Fruit fly (Drosophila melanogaster): Measurements from ENCODE around the gene eIF5B.

The eIF5B gene

dm6 chr3L:3409626-3410301 is 51.0 kb downstream of the eIF5B start (continued):
- TF ChIP-seq amos (GFP tag; IDR thresholded peaks at IDR 0.05; ENCODE audit: partially characterized antibody) = 0 out of 2 replicates have a peak, but pooled peaks have one; percentile 22
- peak; percentile 3 for TF ChIP-seq Med (GFP tag)
- TF ChIP-seq odd (GFP tag; optimal IDR thresholded peaks at IDR 0.05) = peak; percentile 34
- TF ChIP-seq sim (GFP tag; IDR thresholded peaks at IDR 0.05) = no peak
- TF ChIP-seq emc (GFP tag; optimal IDR thresholded peaks at IDR 0.05) = no peak
- TF ChIP-seq nerfin-1 (tag; optimal IDR thresholded peaks at IDR 0.05) = no peak
- peak; percentile 96 for TF ChIP-seq D (optimal IDR thresholded peaks at IDR 0.05)
- no peak for TF ChIP-seq D (GFP tag; optimal IDR thresholded peaks at IDR 0.05)
- no peak for TF ChIP-seq HLH3B (GFP tag; IDR thresholded peaks at IDR 0.05)
- peak; percentile 51 for TF ChIP-seq CG12769 (tag; optimal IDR thresholded peaks at IDR 0.05)
- no peak for TF ChIP-seq klu (GFP tag; IDR thresholded peaks at IDR 0.05)
- TF ChIP-seq Sry-β (GFP tag; optimal IDR thresholded peaks at IDR 0.05) = peak; percentile 62
- no peak for TF ChIP-seq zfh1 (GFP tag; IDR thresholded peaks at IDR 0.05)
- peak; percentile 22 for TF ChIP-seq BEAF-32 (GFP tag; optimal IDR thresholded peaks at IDR 0.05)
- no peak for TF ChIP-seq D19B (GFP tag; optimal IDR thresholded peaks at IDR 0.05)
- peak; percentile 31 for TF ChIP-seq kni (GFP tag; optimal IDR thresholded peaks at IDR 0.05)
- peak; percentile 56 for TF ChIP-seq CG3838 (GFP tag; optimal IDR thresholded peaks at IDR 0.05)
- TF ChIP-seq hb (GFP tag; IDR thresholded peaks at IDR 0.05; ENCODE audit: partially characterized antibody) = no peak
- no peak for TF ChIP-seq CG14441 (GFP tag; IDR thresholded peaks at IDR 0.05)
- TF ChIP-seq bsh (GFP tag; optimal IDR thresholded peaks at IDR 0.05) = no peak
- TF ChIP-seq Drgx (GFP tag; IDR thresholded peaks at IDR 0.05) = no peak
- TF ChIP-seq dimm (GFP tag; IDR thresholded peaks at IDR 0.05) = no peak
- no peak for TF ChIP-seq CG1602 (GFP tag; optimal IDR thresholded peaks at IDR 0.05)
- no peak for TF ChIP-seq CG11085 (GFP tag; IDR thresholded peaks at IDR 0.05)
- TF ChIP-seq Sox100B (GFP tag; optimal IDR thresholded peaks at IDR 0.05) = no peak
- TF ChIP-seq CG5180 (GFP tag; optimal IDR thresholded peaks at IDR 0.05) = peak; percentile 24
- TF ChIP-seq twi (tag; optimal IDR thresholded peaks at IDR 0.05) = peak; percentile 99
- TF ChIP-seq mld (GFP tag; IDR thresholded peaks at IDR 0.05; ENCODE audit: partially characterized antibody) = no peak

dm6 chr3L:3408796-3409625 is 51.8 kb downstream of the eIF5B start:
- TF ChIP-seq tll (GFP tag; optimal IDR thresholded peaks at IDR 0.05) (peak in 1 of 2 experiments; percentile 71), HLHmδ (GFP tag; optimal IDR thresholded peaks at IDR 0.05) (peak; percentile 44), sim (GFP tag; IDR thresholded peaks at IDR 0.05) (no peak), vvl (GFP tag; IDR thresholded peaks at IDR 0.05) (no peak), CG12769 (tag; optimal IDR thresholded peaks at IDR 0.05) (peak; percentile 26), Ssrp (tag; optimal IDR thresholded peaks at IDR 0.05) (no peak), CG11504 (tag; optimal IDR thresholded peaks at IDR 0.05) (peak; percentile 33), CG8388 (GFP tag; optimal IDR thresholded peaks at IDR 0.05) (no peak), CG18262 (tag; optimal IDR thresholded peaks at IDR 0.05) (peak; percentile 21), Sry-β (GFP tag; optimal IDR thresholded peaks at IDR 0.05) (peak; percentile 75), Fer1 (GFP tag; optimal IDR thresholded peaks at IDR 0.05) (no peak), CG15514 (GFP tag; optimal IDR thresholded peaks at IDR 0.05) (peak; percentile 93), chm (GFP tag; IDR thresholded peaks at IDR 0.05) (0 out of 2 replicates have a peak, but pooled peaks have one; percentile 31), Dbx (GFP tag; IDR thresholded peaks at IDR 0.05) (no peak), dmrt11E (tag; optimal IDR thresholded peaks at IDR 0.05) (peak; percentile 32), crp (GFP tag; optimal IDR thresholded peaks at IDR 0.05) (no peak), crol (GFP tag; IDR thresholded peaks at IDR 0.05) (peak; percentile 85), wor (GFP tag; IDR thresholded peaks at IDR 0.05) (no peak), kni (GFP tag; optimal IDR thresholded peaks at IDR 0.05) (peak; percentile 47), grn (GFP tag; optimal IDR thresholded peaks at IDR 0.05) (peak; percentile 60), CG7745 (tag; optimal IDR thresholded peaks at IDR 0.05) (peak; percentile 5), odd (GFP tag; optimal IDR thresholded peaks at IDR 0.05) (peak; percentile 22), lola (GFP tag; optimal IDR thresholded peaks at IDR 0.05) (peak in 1 of 3 experiments; percentile 24)
